Worm (Caenorhabditis elegans): ENCODE results near the gene C54F6.17.

DNA sequence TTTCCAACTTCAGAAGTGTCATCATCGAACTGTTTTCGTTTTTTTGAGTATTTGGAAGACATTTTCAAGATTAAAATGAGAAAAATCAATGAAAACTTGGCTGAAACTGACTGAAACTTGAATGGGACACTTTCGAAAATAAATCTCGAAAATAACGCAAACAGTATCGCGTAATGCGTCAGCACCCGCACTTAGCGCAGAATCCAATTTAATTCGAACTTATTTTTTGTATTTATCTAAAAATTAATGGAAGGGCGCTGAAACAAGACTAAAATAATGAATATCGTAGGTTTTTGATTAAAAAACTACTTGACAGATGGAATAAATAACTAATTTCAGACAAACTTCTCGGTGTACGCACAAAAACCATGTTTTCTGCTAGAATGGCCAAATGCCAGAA is 48.3 kb downstream of the C54F6.17 start, which contains the start of the genes snu-66 and ints-9:
- TF ChIP-seq sdz-38 (tag; optimal IDR thresholded peaks at IDR 0.05) (no peak), ztf-3 (GFP tag; optimal IDR thresholded peaks at IDR 0.05) (no peak), dpff-1 (tag; optimal IDR thresholded peaks at IDR 0.05) (no peak), ccch-3 (GFP tag; optimal IDR thresholded peaks at IDR 0.05) (no peak), madf-8 (GFP tag; conservative IDR thresholded peaks at IDR 0.05) (no peak), nfyb-1 (GFP tag; IDR thresholded peaks at IDR 0.05) (no peak), madf-3 (GFP tag; IDR thresholded peaks at IDR 0.05) (no peak)
